Worm (Caenorhabditis elegans): Measurements from ENCODE around the gene K12B6.11.

K12B6.11 gene

ce11 chrV:6291301-6291700, 2.6 kb downstream of the K12B6.11 start:
- TF ChIP-seq aly-2 (tag; optimal IDR thresholded peaks at IDR 0.05) (no peak), rbr-2 (tag; optimal IDR thresholded peaks at IDR 0.05) (no peak), php-3 (GFP tag; IDR thresholded peaks at IDR 0.05) (peak; percentile 93), daf-16 (GFP tag; optimal IDR thresholded peaks at IDR 0.05) (no peak), daf-16 (tag; optimal IDR thresholded peaks at IDR 0.05) (peak; percentile 65), egl-43 (GFP tag; IDR thresholded peaks at IDR 0.05) (no peak), nhr-28 (tag; optimal IDR thresholded peaks at IDR 0.05) (peak; percentile 7), pqm-1 (tag; optimal IDR thresholded peaks at IDR 0.05) (peak; percentile 54), dve-1 (tag; optimal IDR thresholded peaks at IDR 0.05; ENCODE audit: insufficient read depth) (peak; percentile 52), dmd-6 (GFP tag; IDR thresholded peaks at IDR 0.05) (peak; percentile 30; the same call in 1 of the 2 replicates), lsy-2 (tag; optimal IDR thresholded peaks at IDR 0.05) (no peak)

- TF ChIP-seq lin-15B (tag; optimal IDR thresholded peaks at IDR 0.05) (no peak), unc-130 (GFP tag; optimal IDR thresholded peaks at IDR 0.05) (no peak), lin-13 (GFP tag; optimal IDR thresholded peaks at IDR 0.05) (no peak), dve-1 (tag; optimal IDR thresholded peaks at IDR 0.05; ENCODE audit: insufficient read depth) (peak; percentile 39), nhr-77 (tag; optimal IDR thresholded peaks at IDR 0.05) (no peak), ZK337.2 (GFP tag; IDR thresholded peaks at IDR 0.05) (no peak), F49E8.2 (tag; optimal IDR thresholded peaks at IDR 0.05; ENCODE audit: borderline replicate concordance) (no peak), lim-7 (GFP tag; IDR thresholded peaks at IDR 0.05) (no peak), php-3 (GFP tag; IDR thresholded peaks at IDR 0.05) (peak; percentile 61; the same call in 1 of the 2 replicates), hlh-11 (tag; optimal IDR thresholded peaks at IDR 0.05) (peak; percentile 48), nhr-6 (tag; optimal IDR thresholded peaks at IDR 0.05) (no peak), hlh-30 (tag; optimal IDR thresholded peaks at IDR 0.05; ENCODE audit: insufficient read depth) (peak; percentile 36), aly-2 (tag; optimal IDR thresholded peaks at IDR 0.05) (no peak), ceh-32 (tag; optimal IDR thresholded peaks at IDR 0.05; ENCODE audit: poor library complexity) (no peak), ceh-28 (tag; optimal IDR thresholded peaks at IDR 0.05) (no peak), unc-62 (GFP tag; optimal IDR thresholded peaks at IDR 0.05 in 1 of 2) (peak in 1 of 2 experiments; percentile 54), unc-62 (tag; optimal IDR thresholded peaks at IDR 0.05) (no peak), nhr-42 (GFP tag; IDR thresholded peaks at IDR 0.05) (no peak), ceh-20 (GFP tag; IDR thresholded peaks at IDR 0.05) (no peak), ZK546.5 (tag; optimal IDR thresholded peaks at IDR 0.05) (no peak), F26F4.8 (GFP tag; conservative IDR thresholded peaks at IDR 0.05) (no peak), lin-29 (GFP tag; IDR thresholded peaks at IDR 0.05) (no peak), ztf-7 (tag; optimal IDR thresholded peaks at IDR 0.05) (no peak), daf-16 (GFP tag; optimal IDR thresholded peaks at IDR 0.05) (no peak), daf-16 (tag; optimal IDR thresholded peaks at IDR 0.05) (peak; percentile 43), Y105C5A.15 (GFP tag; IDR thresholded peaks at IDR 0.05) (no peak), nhr-41 (GFP tag; IDR thresholded peaks at IDR 0.05) (no peak), spr-1 (tag; optimal IDR thresholded peaks at IDR 0.05) (no peak), hmg-1.1 (GFP tag; IDR thresholded peaks at IDR 0.05) (no peak), nhr-111 (GFP tag; optimal IDR thresholded peaks at IDR 0.05) (no peak), ces-1 (GFP tag; optimal IDR thresholded peaks at IDR 0.05) (no peak), mes-2 (tag; optimal IDR thresholded peaks at IDR 0.05; ENCODE audit: poor library complexity, severe bottlenecking) (no peak), cey-2 (tag; optimal IDR thresholded peaks at IDR 0.05; ENCODE audit: borderline replicate concordance, insufficient read depth) (no peak), pqm-1 (tag; optimal IDR thresholded peaks at IDR 0.05) (peak; percentile 76), dmd-6 (GFP tag; IDR thresholded peaks at IDR 0.05) (peak; percentile 64), skn-1 (tag; optimal IDR thresholded peaks at IDR 0.05) (no peak), dpl-1 (GFP tag; optimal IDR thresholded peaks at IDR 0.05) (no peak), madf-5 (GFP tag; IDR thresholded peaks at IDR 0.05) (no peak), nhr-28 (tag; optimal IDR thresholded peaks at IDR 0.05) (peak; percentile 48), Y48G9A.11 (GFP tag; IDR thresholded peaks at IDR 0.05) (no peak), pha-4 (GFP tag; IDR thresholded peaks at IDR 0.05) (no peak), pha-4 (tag; optimal IDR thresholded peaks at IDR 0.05) (no peak), fos-1 (tag; optimal IDR thresholded peaks at IDR 0.05) (no peak), mxl-3 (GFP tag; optimal IDR thresholded peaks at IDR 0.05) (no peak), lsy-2 (tag; optimal IDR thresholded peaks at IDR 0.05) (no peak), zip-2 (tag; optimal IDR thresholded peaks at IDR 0.05) (no peak), zag-1 (tag; optimal IDR thresholded peaks at IDR 0.05) (no peak)
Measured at ce11 chrV:6292401-6292800, 3.7 kb downstream of the K12B6.11 start, which contains the start of gene K12B6.9. Gene K12B6.9, minus strand, starts transcription at chrV:6292666.

Measured in whole organism, L4 larva.